Worm (Caenorhabditis elegans): ENCODE data around the gene acc-4.

DNA sequence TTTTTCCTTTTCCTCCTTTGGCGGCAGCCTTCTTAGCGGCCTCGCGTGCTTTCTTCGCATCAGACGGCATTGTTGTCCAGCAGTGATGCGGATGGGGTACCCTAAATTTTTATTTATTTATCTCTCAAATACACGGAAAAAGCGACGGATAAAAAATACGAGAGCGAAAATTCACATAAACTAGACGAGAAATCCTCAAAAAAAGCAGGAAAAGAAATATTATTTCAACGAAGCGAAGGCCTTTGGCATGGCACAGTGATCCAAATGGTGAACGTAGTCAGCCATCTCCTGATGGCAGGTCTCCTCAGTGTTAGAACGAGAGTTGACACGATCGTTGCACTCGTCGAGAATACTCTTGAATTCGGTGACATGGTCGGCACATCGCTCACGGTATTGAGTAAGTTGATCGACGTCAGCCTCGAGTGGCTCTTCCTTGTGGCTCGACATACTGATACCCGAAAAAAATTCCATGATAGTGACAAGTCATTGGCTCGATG is 21.7 kb downstream of the acc-4 start, which contains the start of the genes abcf-2 and T27E9.2:
- no peak for TF ChIP-seq lin-11 (tag; optimal IDR thresholded peaks at IDR 0.05)
- no peak for TF ChIP-seq nhr-21 (tag; optimal IDR thresholded peaks at IDR 0.05)
- TF ChIP-seq lin-39 (tag; optimal IDR thresholded peaks at IDR 0.05): no peak
- TF ChIP-seq nhr-237 (tag; optimal IDR thresholded peaks at IDR 0.05): no peak
- TF ChIP-seq lin-13 (GFP tag; optimal IDR thresholded peaks at IDR 0.05): no peak
- TF ChIP-seq nhr-10 (tag; optimal IDR thresholded peaks at IDR 0.05): no peak
- TF ChIP-seq lsy-2 (tag; optimal IDR thresholded peaks at IDR 0.05): no peak
- no peak for TF ChIP-seq ceh-82 (tag; optimal IDR thresholded peaks at IDR 0.05)

All from whole organism, L2 larva.